Worm (Caenorhabditis elegans) whole organism, L3 larva: Measurements from ENCODE around the gene ZK856.5.

Source experiments
- ZK546.5 ChIP-seq: sonication (generic microtip); optimal IDR thresholded peaks from 2 replicates; lab custom pipeline; 2017; ENCODE audit warnings: missing biosample characterization, missing genetic modification characterization
- aly-2 ChIP-seq: fragments of 150-350 bp; optimal IDR thresholded peaks from 2 replicates; lab custom pipeline; 2014; ENCODE audit warnings: missing biosample characterization, missing genetic modification characterization
- ceh-16 ChIP-seq: sonication (generic microtip); optimal IDR thresholded peaks from 2 replicates; lab custom pipeline; 2017; ENCODE audit warnings: missing biosample characterization, missing genetic modification characterization
- ceh-28 ChIP-seq: fragments of 150-350 bp; optimal IDR thresholded peaks from 2 replicates; lab custom pipeline; 2014; ENCODE audit warnings: missing biosample characterization, missing genetic modification reagents, missing genetic modification characterization
- ceh-9 ChIP-seq: sonication (generic microtip); optimal IDR thresholded peaks from 2 replicates; lab custom pipeline; 2018; ENCODE audit warnings: missing biosample characterization, missing genetic modification characterization
- egl-27 ChIP-seq: sonication (generic microtip); optimal IDR thresholded peaks from 4 replicates; lab custom pipeline; 2017; ENCODE audit warnings: missing biosample characterization, missing genetic modification reagents, missing genetic modification characterization
- egl-5 ChIP-seq: fragments of 150-350 bp; optimal IDR thresholded peaks from 2 replicates; lab custom pipeline; 2017; ENCODE audit warnings: missing biosample characterization, missing genetic modification reagents, missing genetic modification characterization, inconsistent platforms
- elt-1 ChIP-seq: fragments of 150-350 bp; optimal IDR thresholded peaks from 2 replicates; lab custom pipeline; 2014; ENCODE audit warnings: missing biosample characterization, missing genetic modification characterization
- elt-2 ChIP-seq: sonication (generic microtip); optimal IDR thresholded peaks from 2 replicates; lab custom pipeline; 2016; ENCODE audit warnings: missing genetic modification reagents, mild to moderate bottlenecking, missing genetic modification characterization, missing compliant biosample characterization
- elt-3 ChIP-seq, 3 experiments: fragments of 150-350 bp in 1 of 3; sonication (generic microtip) in 2 of 3; optimal IDR thresholded peaks; 2 replicates in 2 of 3; 4 replicates in 1 of 3; lab custom pipeline; 2014 to 2017; ENCODE audit warnings: missing biosample characterization in 3 of 3, missing genetic modification characterization in 3 of 3
- fkh-10 ChIP-seq: sonication (generic microtip); optimal IDR thresholded peaks from 2 replicates; lab custom pipeline; 2017; ENCODE audit warnings: missing biosample characterization, missing genetic modification reagents, missing genetic modification characterization
- fkh-2 ChIP-seq: fragments of 150-350 bp; optimal IDR thresholded peaks from 2 replicates; lab custom pipeline; 2014; ENCODE audit warnings: missing biosample characterization, missing genetic modification reagents, missing genetic modification characterization
- fos-1 ChIP-seq: fragments of 150-350 bp; optimal IDR thresholded peaks from 2 replicates; lab custom pipeline; 2014; ENCODE audit warnings: missing biosample characterization, missing genetic modification characterization
- hmg-11 ChIP-seq: sonication (generic microtip); optimal IDR thresholded peaks from 2 replicates; lab custom pipeline; 2016; ENCODE audit warnings: missing genetic modification characterization, missing compliant biosample characterization
- jun-1 ChIP-seq: fragments of 150-350 bp; optimal IDR thresholded peaks from 2 replicates; lab custom pipeline; 2014; ENCODE audit warnings: missing biosample characterization, missing genetic modification reagents, missing genetic modification characterization
- lin-39 ChIP-seq: fragments of 150-350 bp; optimal IDR thresholded peaks from 2 replicates; lab custom pipeline; 2018; ENCODE audit warnings: missing biosample characterization, missing genetic modification reagents, missing genetic modification characterization
- mml-1 ChIP-seq: fragments of 150-350 bp; sonication (generic microtip); optimal IDR thresholded peaks from 3 replicates; lab custom pipeline; 2014; ENCODE audit warnings: missing biosample characterization, missing genetic modification characterization
- nfya-1 ChIP-seq: sonication (generic microtip); optimal IDR thresholded peaks from 2 replicates; lab custom pipeline; 2017; ENCODE audit warnings: missing genetic modification characterization, mild to moderate bottlenecking, missing compliant biosample characterization, antibody characterized with exemption, moderate library complexity; ENCODE audit not compliant: insufficient read depth
- nhr-11 ChIP-seq: fragments of 150-350 bp; optimal IDR thresholded peaks from 2 replicates; lab custom pipeline; 2014; ENCODE audit warnings: missing biosample characterization, missing genetic modification characterization
- nhr-23 ChIP-seq: fragments of 150-350 bp; optimal IDR thresholded peaks from 2 replicates; lab custom pipeline; 2014; ENCODE audit warnings: missing biosample characterization, missing genetic modification reagents, missing genetic modification characterization
- nhr-237 ChIP-seq: fragments of 150-350 bp; optimal IDR thresholded peaks from 2 replicates; lab custom pipeline; 2014; ENCODE audit warnings: missing biosample characterization, missing genetic modification characterization
- nhr-43 ChIP-seq: sonication (generic microtip); optimal IDR thresholded peaks from 2 replicates; lab custom pipeline; 2016; ENCODE audit warnings: mild to moderate bottlenecking, missing genetic modification characterization, missing compliant biosample characterization; ENCODE audit not compliant: poor library complexity, severe bottlenecking
- nhr-76 ChIP-seq: fragments of 150-350 bp; sonication (generic microtip); optimal IDR thresholded peaks from 5 replicates; lab custom pipeline; 2014; ENCODE audit warnings: missing biosample characterization, missing genetic modification characterization
- pha-4 ChIP-seq: fragments of 150-350 bp; optimal IDR thresholded peaks from 2 replicates; lab custom pipeline; 2014; ENCODE audit warnings: missing biosample characterization, missing genetic modification reagents, missing genetic modification characterization
- pqm-1 ChIP-seq: fragments of 150-350 bp; optimal IDR thresholded peaks from 2 replicates; lab custom pipeline; 2017; ENCODE audit warnings: missing biosample characterization, missing genetic modification characterization, inconsistent platforms
- skn-1 ChIP-seq: fragments of 150-350 bp; optimal IDR thresholded peaks from 2 replicates; lab custom pipeline; 2014; ENCODE audit warnings: missing biosample characterization, missing genetic modification characterization
- snpc-4 ChIP-seq: fragments of 150-350 bp; optimal IDR thresholded peaks from 2 replicates; lab custom pipeline; 2014; ENCODE audit warnings: missing biosample characterization, missing genetic modification characterization
- tbx-2 ChIP-seq: sonication (generic microtip); optimal IDR thresholded peaks from 2 replicates; lab custom pipeline; 2016; ENCODE audit warnings: mild to moderate bottlenecking, missing genetic modification characterization, missing compliant biosample characterization
- unc-39 ChIP-seq: sonication (generic microtip); optimal IDR thresholded peaks from 4 replicates; lab custom pipeline; 2017; ENCODE audit warnings: missing biosample characterization, missing genetic modification characterization
- zag-1 ChIP-seq: fragments of 150-350 bp; optimal IDR thresholded peaks from 2 replicates; lab custom pipeline; 2014; ENCODE audit warnings: missing biosample characterization, missing genetic modification characterization
- ztf-11 ChIP-seq: fragments of 150-350 bp; optimal IDR thresholded peaks from 2 replicates; lab custom pipeline; 2014; ENCODE audit warnings: missing biosample characterization, missing genetic modification characterization
- ztf-4 ChIP-seq: fragments of 150-350 bp; optimal IDR thresholded peaks from 2 replicates; lab custom pipeline; 2014; ENCODE audit warnings: missing biosample characterization, missing genetic modification characterization

The ZK856.5 gene

ce11 chrV:10201913-10202312, 12.0 kb upstream of the ZK856.5 start, which contains the start of gene ZK856.7:
Gene ZK856.7, plus strand, starts transcription at chrV:10202098.
- TF ChIP-seq egl-27 (tag; lab: Kevin White, UChicago) (no peak), elt-3 (tag; optimal IDR thresholded peaks at IDR 0.05; lab: Kevin White, UChicago) (no peak), nhr-23 (peak; percentile 25)

- TF ChIP-seq nhr-23 (no peak), ceh-16 (no peak), hmg-11 (tag; lab: Kevin White, UChicago) (no peak), unc-39 (tag; lab: Kevin White, UChicago) (no peak), ztf-11 (tag; lab: Kevin White, UChicago) (no peak), aly-2 (tag; lab: Kevin White, UChicago) (no peak), nhr-43 (tag; lab: Kevin White, UChicago) (no peak), snpc-4 (no peak), elt-3 (tag; optimal IDR thresholded peaks at IDR 0.05; lab: Kevin White, UChicago) (no peak)
Measured at ce11 chrV:10198386-10198785, 8.5 kb upstream of the ZK856.5 start, which contains the start of gene ZK856.6. Gene ZK856.6, plus strand, starts transcription at chrV:10198686.

DNA sequence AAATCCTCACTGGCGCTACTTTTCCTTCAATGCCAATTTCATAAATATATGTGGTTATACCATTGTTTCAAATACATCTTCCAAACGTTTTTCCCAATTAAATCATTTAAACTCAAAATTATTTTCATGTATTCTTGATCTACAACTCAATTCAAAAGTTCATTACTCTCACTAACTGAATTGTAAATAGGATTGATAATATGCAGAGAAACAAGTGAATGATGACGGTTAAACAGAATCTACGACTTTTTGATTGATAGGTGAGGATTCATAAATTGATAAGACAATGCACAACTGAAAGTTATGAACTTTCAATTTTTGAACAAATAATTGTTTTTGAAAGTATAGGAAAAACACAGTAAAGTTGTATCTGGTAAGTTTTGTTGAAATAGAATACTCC, 1.3 kb upstream of the ZK856.5 start:
- TF ChIP-seq ZK546.5 (tag; lab: Kevin White, UChicago) = no peak
- peak; percentile 22 for TF ChIP-seq elt-2 (tag; lab: Kevin White, UChicago)

- TF ChIP-seq fos-1 = no peak
- no peak for TF ChIP-seq skn-1 (tag; lab: Kevin White, UChicago)
- TF ChIP-seq nhr-43 (tag; lab: Kevin White, UChicago) = no peak
- no peak for TF ChIP-seq ceh-28 (tag; lab: Kevin White, UChicago)
- TF ChIP-seq tbx-2 (tag; lab: Kevin White, UChicago) = no peak
Measured at ce11 chrV:10185719-10186118, 4.2 kb downstream of the ZK856.5 start, which contains the start of gene ZK856.18. Gene ZK856.18, minus strand, starts transcription at chrV:10186007.

- no peak for TF ChIP-seq fkh-10 (GFP tag; lab: Kevin White, UChicago)
Measured at ce11 chrV:10183810-10184209, 6.1 kb downstream of the ZK856.5 start.

DNA sequence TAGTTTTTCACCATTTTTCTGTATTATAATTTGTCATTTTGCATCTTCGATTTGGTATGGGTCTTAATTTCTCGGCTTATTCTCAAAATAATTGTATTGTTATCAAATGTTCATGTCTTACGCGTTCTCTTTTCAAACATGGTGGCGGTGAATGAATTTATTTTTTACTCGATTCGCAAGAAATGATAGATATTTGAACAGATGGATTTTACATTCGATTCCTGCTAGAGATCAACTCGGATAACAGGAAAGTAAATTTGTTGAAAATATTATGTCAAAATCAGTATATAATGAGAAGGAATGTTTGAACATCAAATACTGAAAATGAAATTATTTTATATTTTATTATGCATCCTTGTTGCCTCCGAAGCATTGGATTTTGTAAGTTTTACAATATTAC, 6.9 kb downstream of the ZK856.5 start, which contains the start of gene ZK856.4:
ZK856.4 (plus strand) TSS at position 301 of the 400 bp plus-strand sequence.
- TF ChIP-seq egl-5 (tag; lab: Kevin White, UChicago) (no peak), pqm-1 (tag; lab: Kevin White, UChicago) (no peak), nhr-11 (tag; lab: Kevin White, UChicago) (no peak), mml-1 (no peak), zag-1 (tag; lab: Kevin White, UChicago) (no peak), nhr-237 (tag; lab: Kevin White, UChicago) (no peak), ztf-4 (tag; lab: Kevin White, UChicago) (no peak), nfya-1 (no peak), ztf-11 (tag; lab: Kevin White, UChicago) (no peak), jun-1 (tag; lab: Kevin White, UChicago) (no peak), ceh-9 (tag; lab: Kevin White, UChicago) (no peak), elt-1 (tag; lab: Kevin White, UChicago) (no peak), tbx-2 (tag; lab: Kevin White, UChicago) (no peak), nhr-76 (no peak)

- no peak for TF ChIP-seq lin-39
- TF ChIP-seq pqm-1 (tag; lab: Kevin White, UChicago) = peak; percentile 35
- TF ChIP-seq pha-4 (tag; lab: Kevin White, UChicago) = peak; percentile 29
- TF ChIP-seq fkh-2 (tag; lab: Kevin White, UChicago) = no peak
- peak; percentile 28 for TF ChIP-seq elt-2 (tag; lab: Kevin White, UChicago)
Measured at ce11 chrV:10179235-10179634, 10.7 kb downstream of the ZK856.5 start, which contains the start of gene cul-5. Gene cul-5, plus strand, starts transcription at chrV:10179535.
